Worm (Caenorhabditis elegans): ENCODE data around the gene tre-2.
"Not testable (repeated sequence)": the region's sequence is repeated elsewhere in the genome, so short reads cannot be mapped to it uniquely, and the experiment has no call there.

ce11 chrIV:6827477-6827876 is 55.8 kb downstream of the tre-2 start, which contains the start of gene H20E11.2:
- not testable (repeated sequence) for TF ChIP-seq med-1 (GFP tag; optimal IDR thresholded peaks at IDR 0.05; ENCODE audit: insufficient read depth); ztf-23 (GFP tag; IDR thresholded peaks at IDR 0.05); ref-1 (GFP tag; conservative IDR thresholded peaks at IDR 0.05); flt-1 (GFP tag; IDR thresholded peaks at IDR 0.05); ztf-29 (GFP tag; IDR thresholded peaks at IDR 0.05); klf-2 (GFP tag; conservative IDR thresholded peaks at IDR 0.05); T22C8.4 (GFP tag; IDR thresholded peaks at IDR 0.05); cog-1 (tag; optimal IDR thresholded peaks at IDR 0.05)
